Worm (Caenorhabditis elegans) whole organism, early embryonic: ENCODE data around the gene ccdc-47.

Experiments
- B0310.2 ChIP-seq: sonication (generic microtip); optimal IDR thresholded peaks from 2 replicates; lab custom pipeline; 2016; ENCODE audit warnings: mild to moderate bottlenecking, missing genetic modification characterization, missing compliant biosample characterization
- F13C5.2 ChIP-seq: sonication (generic microtip); optimal IDR thresholded peaks from 2 replicates; lab custom pipeline; 2017; ENCODE audit warnings: mild to moderate bottlenecking, missing genetic modification characterization, inconsistent platforms, missing compliant biosample characterization
- aly-1 ChIP-seq: sonication (generic microtip); optimal IDR thresholded peaks from 2 replicates; lab custom pipeline; 2016; ENCODE audit warnings: missing genetic modification characterization, missing compliant biosample characterization
- ama-1 ChIP-seq: fragments of 150-350 bp; optimal IDR thresholded peaks from 2 replicates; lab custom pipeline; 2014
- ceh-13 ChIP-seq: fragments of 200-800 bp; sonication (Bioruptor generic); optimal IDR thresholded peaks from 2 replicates; lab custom pipeline; 2018; ENCODE audit warnings: mild to moderate bottlenecking, missing genetic modification characterization, missing compliant biosample characterization
- ceh-36 ChIP-seq: sonication (generic microtip); optimal IDR thresholded peaks from 2 replicates; lab custom pipeline; 2016; ENCODE audit warnings: missing genetic modification characterization, inconsistent platforms, missing compliant biosample characterization
- ets-7 ChIP-seq: sonication (generic microtip); optimal IDR thresholded peaks from 2 replicates; lab custom pipeline; 2016; ENCODE audit warnings: missing genotype, missing genetic modification characterization, missing compliant biosample characterization
- flt-1 ChIP-seq: fragments of 200-800 bp; sonication (Bioruptor generic); IDR thresholded peaks from 2 replicates; pipeline ENCODE4 v1.3.6; 2022; ENCODE audit warnings: missing genetic modification characterization, missing compliant biosample characterization
- hmbx-1 ChIP-seq: sonication (generic microtip); optimal IDR thresholded peaks from 2 replicates; lab custom pipeline; 2016; ENCODE audit warnings: mild to moderate bottlenecking, missing genetic modification characterization, missing compliant biosample characterization
- hmg-4 ChIP-seq: fragments of 200-800 bp; sonication (Bioruptor generic); optimal IDR thresholded peaks from 2 replicates; lab custom pipeline; 2018; ENCODE audit warnings: mild to moderate bottlenecking, missing genetic modification characterization, missing compliant biosample characterization
- hnd-1 ChIP-seq: sonication (generic microtip); optimal IDR thresholded peaks from 2 replicates; lab custom pipeline; 2016; ENCODE audit warnings: missing genetic modification characterization, missing compliant biosample characterization
- pes-1 ChIP-seq: fragments of 200-800 bp; sonication (Bioruptor generic); IDR thresholded peaks from 2 replicates; pipeline ENCODE4 v1.3.6; 2022; ENCODE audit warnings: missing genetic modification reagents, missing genetic modification characterization, missing compliant biosample characterization
- scrt-1 ChIP-seq: fragments of 200-800 bp; sonication (Bioruptor generic); IDR thresholded peaks from 2 replicates; pipeline ENCODE4 v1.3.6; 2022; ENCODE audit warnings: missing genetic modification characterization, missing compliant biosample characterization
- sea-1 ChIP-seq: fragments of 200-800 bp; sonication (Bioruptor generic); conservative IDR thresholded peaks from 2 replicates; pipeline ENCODE4 v1.3.6; 2022; ENCODE audit warnings: missing genetic modification characterization, missing compliant biosample characterization
- tbx-11 ChIP-seq: fragments of 200-800 bp; sonication (Bioruptor generic); IDR thresholded peaks from 2 replicates; pipeline ENCODE4 v1.3.6; 2022; ENCODE audit warnings: missing genetic modification characterization, missing compliant biosample characterization
- tbx-37 ChIP-seq: fragments of 200-800 bp; sonication (Bioruptor generic); conservative IDR thresholded peaks from 2 replicates; pipeline ENCODE4 v1.3.6; 2022; ENCODE audit warnings: missing genetic modification reagents, missing genetic modification characterization, missing compliant biosample characterization
- tra-4 ChIP-seq: sonication (generic microtip); optimal IDR thresholded peaks from 2 replicates; lab custom pipeline; 2017; ENCODE audit warnings: missing genetic modification characterization, missing compliant biosample characterization

ccdc-47 gene

ce11 chrIII:3916624-3917023, at the start of gene ccdc-47:
ccdc-47 (plus strand) TSS chrIII:3916967.
- no peak for TF ChIP-seq ama-1
- peak; percentile 84 for TF ChIP-seq ceh-36
- TF ChIP-seq B0310.2 = peak; percentile 15
- peak; percentile 75 for TF ChIP-seq flt-1 (GFP tag; lab: Robert Waterston, UW)
- TF ChIP-seq sea-1 (GFP tag; lab: Robert Waterston, UW) = peak; percentile 88
- TF ChIP-seq scrt-1 = peak; percentile 86
- TF ChIP-seq ets-7 (tag; lab: Kevin White, UChicago) = peak; percentile 57
- peak; percentile 5 for TF ChIP-seq tra-4 (tag; lab: Kevin White, UChicago)
- TF ChIP-seq tbx-11 (GFP tag; lab: Robert Waterston, UW) = peak; percentile 81
- peak; percentile 67 for TF ChIP-seq ceh-13
- TF ChIP-seq pes-1 (GFP tag; lab: Robert Waterston, UW) = peak; percentile 87
- TF ChIP-seq aly-1 = peak; percentile 75
- TF ChIP-seq hmbx-1 (tag; lab: Kevin White, UChicago) = no peak
- peak; percentile 93 for TF ChIP-seq F13C5.2 (tag; lab: Kevin White, UChicago)
- TF ChIP-seq hmg-4 (GFP tag; lab: Kevin White, UChicago) = peak; percentile 82
- TF ChIP-seq hnd-1 (tag; lab: Kevin White, UChicago) = peak; percentile 74
- peak; percentile 68; the same call in 1 of the 2 replicates for TF ChIP-seq tbx-37

- TF ChIP-seq sea-1 (GFP tag; lab: Robert Waterston, UW) (peak; percentile 99), ceh-13 (peak; percentile 85), ama-1 (no peak), pes-1 (GFP tag; lab: Robert Waterston, UW) (peak; percentile 93), B0310.2 (peak; percentile 94), flt-1 (GFP tag; lab: Robert Waterston, UW) (peak; percentile 95), hmg-4 (GFP tag; lab: Kevin White, UChicago) (peak; percentile 98), F13C5.2 (tag; lab: Kevin White, UChicago) (peak; percentile 100), hmbx-1 (tag; lab: Kevin White, UChicago) (peak; percentile 90), tbx-37 (peak; percentile 91), aly-1 (peak; percentile 68), tra-4 (tag; lab: Kevin White, UChicago) (peak; percentile 96), hnd-1 (tag; lab: Kevin White, UChicago) (peak; percentile 80), ceh-36 (peak; percentile 91), tbx-11 (GFP tag; lab: Robert Waterston, UW) (peak; percentile 85), ets-7 (tag; lab: Kevin White, UChicago) (peak; percentile 89), scrt-1 (peak; percentile 90)
These were observed 49.3 kb upstream of the ccdc-47 start, which contains the start of gene rpl-3 for ce11 chrIII:3867378-3867904. rpl-3 (plus strand) TSS chrIII:3867854.

- TF ChIP-seq hmg-4 (GFP tag; lab: Kevin White, UChicago) (no peak), hnd-1 (tag; lab: Kevin White, UChicago) (no peak), tra-4 (tag; lab: Kevin White, UChicago) (no peak), ceh-13 (no peak)
These were observed 48.5 kb upstream of the ccdc-47 start for ce11 chrIII:3867937-3868929.

- TF ChIP-seq ama-1 (peak; percentile 72), tbx-11 (GFP tag; lab: Robert Waterston, UW) (no peak), tbx-37 (0 out of 2 replicates have a peak, but pooled peaks have one; percentile 22), ceh-36 (no peak), scrt-1 (0 out of 2 replicates have a peak, but pooled peaks have one; percentile 21)
These were observed 47.4 kb upstream of the ccdc-47 start for ce11 chrIII:3869292-3869781.

- no peak for TF ChIP-seq aly-1
- TF ChIP-seq ceh-36 = no peak
- no peak for TF ChIP-seq F13C5.2 (tag; lab: Kevin White, UChicago)
- TF ChIP-seq ama-1 = no peak
- TF ChIP-seq ceh-13 = no peak
- TF ChIP-seq tbx-37 = no peak
- TF ChIP-seq pes-1 (GFP tag; lab: Robert Waterston, UW) = no peak
- no peak for TF ChIP-seq hnd-1 (tag; lab: Kevin White, UChicago)
- no peak for TF ChIP-seq flt-1 (GFP tag; lab: Robert Waterston, UW)
- no peak for TF ChIP-seq hmg-4 (GFP tag; lab: Kevin White, UChicago)
- TF ChIP-seq ets-7 (tag; lab: Kevin White, UChicago) = no peak
- TF ChIP-seq tra-4 (tag; lab: Kevin White, UChicago) = no peak
- TF ChIP-seq tbx-11 (GFP tag; lab: Robert Waterston, UW) = no peak
- no peak for TF ChIP-seq scrt-1
- TF ChIP-seq sea-1 (GFP tag; lab: Robert Waterston, UW) = no peak
- no peak for TF ChIP-seq B0310.2
- TF ChIP-seq hmbx-1 (tag; lab: Kevin White, UChicago) = no peak
These were observed 44.8 kb upstream of the ccdc-47 start for ce11 chrIII:3871763-3872486.

ce11 chrIII:3872978-3873377, 43.8 kb upstream of the ccdc-47 start:
- TF ChIP-seq B0310.2 = no peak
- no peak for TF ChIP-seq ets-7 (tag; lab: Kevin White, UChicago)
- TF ChIP-seq tbx-11 (GFP tag; lab: Robert Waterston, UW) = no peak
- no peak for TF ChIP-seq hmg-4 (GFP tag; lab: Kevin White, UChicago)
- TF ChIP-seq ceh-13 = no peak
- no peak for TF ChIP-seq hnd-1 (tag; lab: Kevin White, UChicago)
- TF ChIP-seq ama-1 = peak; percentile 50
- no peak for TF ChIP-seq scrt-1
